Worm (Caenorhabditis elegans): Measurements from ENCODE around the gene C50D2.7.
A peak's percentile ranks its signal among the peaks of the same experiment; 100 is the strongest.

C50D2.7 gene

ce11 chrII:57370-57769, 37.7 kb downstream of the C50D2.7 start, which contains the start of gene ascc-1:
TSS of gene ascc-1 (plus strand) at chrII:57670.
- TF ChIP-seq hlh-1 (tag; optimal IDR thresholded peaks at IDR 0.05), result no peak
- no peak for TF ChIP-seq unc-39 (tag; optimal IDR thresholded peaks at IDR 0.05)
- no peak for TF ChIP-seq tbx-8 (GFP tag; optimal IDR thresholded peaks at IDR 0.05)

- TF ChIP-seq unc-62 (GFP tag; optimal IDR thresholded peaks at IDR 0.05) (no peak), ceh-39 (tag; optimal IDR thresholded peaks at IDR 0.05) (no peak), M03D4.4 (tag; optimal IDR thresholded peaks at IDR 0.05) (no peak), ztf-11 (tag; optimal IDR thresholded peaks at IDR 0.05) (no peak), nhr-12 (tag; optimal IDR thresholded peaks at IDR 0.05) (no peak), lsy-2 (tag; optimal IDR thresholded peaks at IDR 0.05) (no peak), zip-8 (tag; optimal IDR thresholded peaks at IDR 0.05) (no peak), nhr-2 (tag; optimal IDR thresholded peaks at IDR 0.05) (no peak), bed-3 (GFP tag; optimal IDR thresholded peaks at IDR 0.05) (no peak), unc-39 (tag; optimal IDR thresholded peaks at IDR 0.05) (no peak), hlh-1 (tag; optimal IDR thresholded peaks at IDR 0.05) (no peak), lin-13 (tag; optimal IDR thresholded peaks at IDR 0.05) (no peak), drap-1 (GFP tag; optimal IDR thresholded peaks at IDR 0.05) (no peak), nhr-28 (tag; optimal IDR thresholded peaks at IDR 0.05) (no peak), lin-32 (GFP tag; optimal IDR thresholded peaks at IDR 0.05) (no peak), snpc-4 (tag; optimal IDR thresholded peaks at IDR 0.05) (no peak), mab-5 (tag; optimal IDR thresholded peaks at IDR 0.05) (no peak), elt-1 (tag; optimal IDR thresholded peaks at IDR 0.05; ENCODE audit: borderline replicate concordance, insufficient read depth) (no peak), mls-2 (tag; optimal IDR thresholded peaks at IDR 0.05) (no peak), pha-4 (tag; optimal IDR thresholded peaks at IDR 0.05) (no peak)
Measured at ce11 chrII:55204-55603, 39.9 kb downstream of the C50D2.7 start, which contains the start of gene tre-5. TSS of gene tre-5 (minus strand) at chrII:55304.

DNA sequence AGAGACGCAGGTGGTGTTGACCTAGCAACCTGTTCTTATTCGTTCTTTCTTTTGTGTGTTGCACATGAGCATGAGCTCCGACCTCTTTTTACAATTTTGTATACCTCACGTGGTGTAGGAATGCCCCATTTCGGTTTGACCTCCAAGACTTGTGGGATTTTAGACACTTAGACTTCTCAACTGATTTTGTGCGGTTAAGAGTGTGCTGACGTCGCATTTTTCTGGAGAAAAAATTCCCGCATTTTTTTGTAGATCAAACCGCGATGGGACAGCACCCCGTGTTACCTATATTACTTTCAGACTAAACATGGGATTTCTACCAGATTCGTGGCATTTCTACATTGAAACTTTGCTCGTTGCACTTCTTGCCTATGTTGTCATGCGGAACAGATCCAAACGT, 43.7 kb downstream of the C50D2.7 start, which contains the start of gene sptl-1:
TSS of gene sptl-1 (plus strand) at position 301 of the 400 bp plus-strand sequence.
- TF ChIP-seq ham-2 (GFP tag; optimal IDR thresholded peaks at IDR 0.05), result no peak
- TF ChIP-seq pha-4 (tag; optimal IDR thresholded peaks at IDR 0.05), result peak; percentile 23

ce11 chrII:50862-51261, 44.2 kb downstream of the C50D2.7 start:
- TF ChIP-seq hlh-1 (tag; optimal IDR thresholded peaks at IDR 0.05) (no peak), ztf-11 (tag; optimal IDR thresholded peaks at IDR 0.05) (no peak), ham-2 (GFP tag; optimal IDR thresholded peaks at IDR 0.05) (no peak), ces-1 (GFP tag; optimal IDR thresholded peaks at IDR 0.05) (no peak), flh-1 (GFP tag; optimal IDR thresholded peaks at IDR 0.05) (no peak), ceh-83 (GFP tag; optimal IDR thresholded peaks at IDR 0.05) (no peak), cnd-1 (tag; optimal IDR thresholded peaks at IDR 0.05) (no peak), zip-8 (tag; optimal IDR thresholded peaks at IDR 0.05) (no peak)

- TF ChIP-seq lin-13 (tag; optimal IDR thresholded peaks at IDR 0.05), result no peak
- TF ChIP-seq mep-1 (tag; optimal IDR thresholded peaks at IDR 0.05), result no peak
- no peak for TF ChIP-seq bed-3 (GFP tag; optimal IDR thresholded peaks at IDR 0.05)
- no peak for TF ChIP-seq nhr-12 (tag; optimal IDR thresholded peaks at IDR 0.05)
- TF ChIP-seq zip-8 (tag; optimal IDR thresholded peaks at IDR 0.05), result no peak
- no peak for TF ChIP-seq ceh-43 (GFP tag; optimal IDR thresholded peaks at IDR 0.05)
- no peak for TF ChIP-seq nhr-28 (tag; optimal IDR thresholded peaks at IDR 0.05)
- TF ChIP-seq pha-4 (tag; optimal IDR thresholded peaks at IDR 0.05), result no peak
Measured at ce11 chrII:47280-47679, 47.8 kb downstream of the C50D2.7 start, which contains the start of gene C23H3.5. TSS of gene C23H3.5 (plus strand) at chrII:47580.

ce11 chrII:46116-46515, 49.0 kb downstream of the C50D2.7 start, which contains the start of gene rpt-4:
TSS of gene rpt-4 (minus strand) at chrII:46216.
- TF ChIP-seq blmp-1 (tag; optimal IDR thresholded peaks at IDR 0.05) (no peak), mab-5 (tag; optimal IDR thresholded peaks at IDR 0.05) (no peak), ces-1 (GFP tag; optimal IDR thresholded peaks at IDR 0.05) (no peak)

- TF ChIP-seq mab-5 (tag; optimal IDR thresholded peaks at IDR 0.05) (no peak), lsy-2 (tag; optimal IDR thresholded peaks at IDR 0.05) (no peak), pha-4 (tag; optimal IDR thresholded peaks at IDR 0.05) (no peak), mep-1 (tag; optimal IDR thresholded peaks at IDR 0.05) (no peak), cnd-1 (tag; optimal IDR thresholded peaks at IDR 0.05) (no peak), sem-2 (GFP tag; optimal IDR thresholded peaks at IDR 0.05) (no peak), ceh-83 (GFP tag; optimal IDR thresholded peaks at IDR 0.05) (no peak), unc-39 (tag; optimal IDR thresholded peaks at IDR 0.05) (no peak), ham-2 (GFP tag; optimal IDR thresholded peaks at IDR 0.05) (no peak), ces-1 (GFP tag; optimal IDR thresholded peaks at IDR 0.05) (no peak), drap-1 (GFP tag; optimal IDR thresholded peaks at IDR 0.05) (no peak), elt-1 (tag; optimal IDR thresholded peaks at IDR 0.05; ENCODE audit: borderline replicate concordance, insufficient read depth) (no peak), mls-2 (tag; optimal IDR thresholded peaks at IDR 0.05) (no peak), M03D4.4 (tag; optimal IDR thresholded peaks at IDR 0.05) (no peak)
Measured at ce11 chrII:44740-45139, 50.3 kb downstream of the C50D2.7 start, which contains the start of gene rpoa-49. TSS of gene rpoa-49 (plus strand) at chrII:45040.

Measured in whole organism, mixed stage, embryonic.